Fruit fly (Drosophila melanogaster): Measurements from ENCODE around the gene gpp.

DNA sequence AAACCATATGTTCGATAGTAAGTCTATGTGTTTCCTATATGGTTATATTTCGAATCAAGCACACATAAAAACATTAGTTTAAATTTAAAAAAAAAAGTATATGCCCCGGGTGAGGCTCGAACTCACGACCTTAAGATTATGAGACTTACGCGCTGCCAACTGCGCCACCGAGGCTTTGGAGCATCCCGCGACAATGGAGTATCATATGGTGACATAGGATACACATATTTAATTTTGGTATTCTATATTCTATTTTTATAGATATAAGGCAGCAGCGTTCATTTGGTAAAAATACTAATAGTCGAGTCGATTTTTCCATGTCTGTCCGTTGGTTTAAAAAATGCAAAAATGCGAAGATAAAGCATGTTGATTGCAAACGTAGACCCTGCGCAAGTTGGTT, 89.3 kb downstream of the gpp start:
- no peak for TF ChIP-seq toe (GFP tag; optimal IDR thresholded peaks at IDR 0.05)
- no peak for TF ChIP-seq ovo (GFP tag; optimal IDR thresholded peaks at IDR 0.05)
- TF ChIP-seq kay (GFP tag; ENCODE audit: borderline replicate concordance) = no peak
- no peak for TF ChIP-seq CG1620 (GFP tag; optimal IDR thresholded peaks at IDR 0.05)
- no peak for TF ChIP-seq Hr96 (GFP tag; optimal IDR thresholded peaks at IDR 0.05)

Measured in whole organism, adult.